Worm (Caenorhabditis elegans) whole organism, early embryonic: Measurements from ENCODE around the gene C18C4.7.

ENCODE experiments used
- F13C5.2 ChIP-seq: sonication (generic microtip); optimal IDR thresholded peaks from 2 replicates; lab custom pipeline; 2017; ENCODE audit warnings: mild to moderate bottlenecking, missing genetic modification characterization, inconsistent platforms, missing compliant biosample characterization
- ama-1 ChIP-seq: fragments of 150-350 bp; optimal IDR thresholded peaks from 2 replicates; lab custom pipeline; 2014
- ceh-36 ChIP-seq: sonication (generic microtip); optimal IDR thresholded peaks from 2 replicates; lab custom pipeline; 2016; ENCODE audit warnings: missing genetic modification characterization, inconsistent platforms, missing compliant biosample characterization
- ets-7 ChIP-seq: sonication (generic microtip); optimal IDR thresholded peaks from 2 replicates; lab custom pipeline; 2016; ENCODE audit warnings: missing genotype, missing genetic modification characterization, missing compliant biosample characterization
- flt-1 ChIP-seq: fragments of 200-800 bp; sonication (Bioruptor generic); IDR thresholded peaks from 2 replicates; pipeline ENCODE4 v1.3.6; 2022; ENCODE audit warnings: missing genetic modification characterization, missing compliant biosample characterization
- hmg-4 ChIP-seq: fragments of 200-800 bp; sonication (Bioruptor generic); optimal IDR thresholded peaks from 2 replicates; lab custom pipeline; 2018; ENCODE audit warnings: mild to moderate bottlenecking, missing genetic modification characterization, missing compliant biosample characterization
- hnd-1 ChIP-seq: sonication (generic microtip); optimal IDR thresholded peaks from 2 replicates; lab custom pipeline; 2016; ENCODE audit warnings: missing genetic modification characterization, missing compliant biosample characterization
- scrt-1 ChIP-seq: fragments of 200-800 bp; sonication (Bioruptor generic); IDR thresholded peaks from 2 replicates; pipeline ENCODE4 v1.3.6; 2022; ENCODE audit warnings: missing genetic modification characterization, missing compliant biosample characterization

- no peak for TF ChIP-seq F13C5.2 (tag; lab: Kevin White, UChicago)
- TF ChIP-seq scrt-1 (GFP tag; lab: Robert Waterston, UW): no peak
- TF ChIP-seq hnd-1: no peak
- no peak for TF ChIP-seq ama-1 (lab: Kevin White, UChicago)
- TF ChIP-seq ets-7 (tag; lab: Kevin White, UChicago): no peak
- no peak for TF ChIP-seq flt-1
- no peak for TF ChIP-seq ceh-36 (tag; lab: Kevin White, UChicago)
- TF ChIP-seq hmg-4 (GFP tag; lab: Kevin White, UChicago): no peak
These were observed 47.7 kb upstream of the C18C4.7 start, which contains the start of gene M03E7.3 for ce11 chrV:5614724-5615123.
